Fruit fly (Drosophila melanogaster) S2 (cell line): ENCODE measurements around the gene Nepl18.

ENCODE experiments used
- CG8478 ChIP-seq: fragments of >200 bp; optimal IDR thresholded peaks from 2 replicates; lab custom pipeline; 2018
- CTCF ChIP-seq, 2 experiments: fragments of >200 bp; optimal IDR thresholded peaks; 2 replicates each; lab custom pipeline; 2018

DNA sequence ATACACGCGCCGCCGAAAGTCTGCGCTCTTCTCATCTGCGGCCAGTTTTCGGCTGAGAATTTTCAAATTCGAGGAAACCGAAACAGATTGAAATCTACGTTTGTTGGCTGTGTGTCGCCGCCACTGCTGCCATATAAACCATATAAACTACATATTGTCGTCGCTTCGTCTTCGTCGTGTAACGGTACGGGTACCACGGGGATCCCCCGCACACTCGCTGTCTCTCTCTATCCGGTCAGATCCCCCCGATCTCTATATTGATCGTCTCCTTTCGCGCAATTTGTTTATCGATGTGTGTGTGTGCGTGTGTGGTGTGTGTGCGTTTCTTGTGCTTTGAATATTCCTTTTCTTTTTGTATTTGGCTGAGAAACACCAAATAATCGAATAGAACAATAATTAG is 28.0 kb downstream of the Nepl18 start:
- no peak for TF ChIP-seq CTCF (optimal IDR thresholded peaks at IDR 0.05; lab: Kevin White, UChicago)
- TF ChIP-seq CG8478 (lab: Kevin White, UChicago): no peak
